Fruit fly (Drosophila melanogaster): Measurements from ENCODE around the gene Icmt.

Gene Icmt

DNA sequence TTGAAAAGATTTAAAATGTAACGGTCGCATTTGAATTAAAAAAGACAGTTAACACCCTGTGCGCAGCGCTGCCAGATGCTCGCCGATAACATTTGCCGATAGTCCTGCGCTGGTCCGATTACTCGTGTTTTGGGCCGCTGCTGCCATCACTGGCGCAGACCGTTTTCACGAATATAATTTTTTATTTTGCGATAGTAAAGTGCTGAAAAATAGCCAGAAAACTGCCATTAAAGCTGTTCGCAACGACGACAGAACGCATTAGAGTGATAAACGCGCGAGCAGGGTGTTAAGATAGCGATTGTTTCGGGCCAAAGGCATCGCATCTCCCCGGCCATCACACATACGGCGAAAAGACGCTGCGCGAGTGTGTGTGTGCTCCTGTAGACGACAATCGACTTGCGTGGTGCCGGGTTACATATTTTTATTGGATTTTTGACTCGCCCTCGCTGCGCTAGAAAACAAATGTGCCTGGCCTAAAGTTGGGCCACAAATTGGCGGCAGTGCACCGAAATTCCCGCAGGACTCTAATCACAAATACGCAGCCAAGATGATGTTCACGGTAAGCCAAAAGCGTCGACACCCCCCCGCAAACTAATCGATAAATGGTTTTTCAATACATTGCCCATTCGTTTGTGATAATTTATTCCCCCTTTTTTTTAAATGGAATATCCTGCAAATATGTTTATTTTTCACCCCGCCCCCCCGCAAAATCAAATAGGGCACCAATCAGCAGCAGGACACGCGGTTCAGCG lies 18.8 kb downstream of the Icmt start, which contains the start of gene Srrm1 (continued):
- TF ChIP-seq inv (GFP tag; IDR thresholded peaks at IDR 0.05; ENCODE audit: partially characterized antibody) = peak; percentile 92
- TF ChIP-seq Rfx (GFP tag; IDR thresholded peaks at IDR 0.05) = peak; percentile 66
- TF ChIP-seq fru (optimal IDR thresholded peaks at IDR 0.05) = no peak
- TF ChIP-seq gem (tag; optimal IDR thresholded peaks at IDR 0.05) = peak; percentile 25
- TF ChIP-seq cato (GFP tag; optimal IDR thresholded peaks at IDR 0.05; ENCODE audit: borderline replicate concordance) = no peak
- no peak for TF ChIP-seq Awh (GFP tag; IDR thresholded peaks at IDR 0.05)
- TF ChIP-seq Neu2 (GFP tag; optimal IDR thresholded peaks at IDR 0.05; ENCODE audit: borderline replicate concordance) = peak; percentile 33
- TF ChIP-seq CG6272 (GFP tag; IDR thresholded peaks at IDR 0.05) = peak; percentile 35
- no peak for TF ChIP-seq CG12299 (tag; optimal IDR thresholded peaks at IDR 0.05)
- no peak for TF ChIP-seq CG8388 (GFP tag; optimal IDR thresholded peaks at IDR 0.05)
- peak; percentile 79; the same call in 1 of the 2 replicates for TF ChIP-seq sna (GFP tag; IDR thresholded peaks at IDR 0.05; ENCODE audit: partially characterized antibody)
- TF ChIP-seq CG6254 (GFP tag; optimal IDR thresholded peaks at IDR 0.05) = peak; percentile 100
- TF ChIP-seq HLHmδ (GFP tag; optimal IDR thresholded peaks at IDR 0.05) = no peak
- TF ChIP-seq Oaz (GFP tag; IDR thresholded peaks at IDR 0.05) = no peak
- TF ChIP-seq CG43689 (GFP tag; IDR thresholded peaks at IDR 0.05) = no peak
- no peak for TF ChIP-seq CG2202 (tag; optimal IDR thresholded peaks at IDR 0.05)
- TF ChIP-seq CG14441 (GFP tag; IDR thresholded peaks at IDR 0.05) = peak; percentile 36; the same call in 1 of the 2 replicates
- no peak for TF ChIP-seq lov (optimal IDR thresholded peaks at IDR 0.05)
- TF ChIP-seq lov (GFP tag; IDR thresholded peaks at IDR 0.05) = no peak
- no peak for TF ChIP-seq Sox100B (GFP tag; optimal IDR thresholded peaks at IDR 0.05)
- TF ChIP-seq CG18011 (GFP tag; optimal IDR thresholded peaks at IDR 0.05) = no peak
- peak; percentile 51; the same call in 2 of the 3 replicates for TF ChIP-seq CG11560 (tag; IDR thresholded peaks at IDR 0.05)
- TF ChIP-seq tna (GFP tag; IDR thresholded peaks at IDR 0.05; ENCODE audit: partially characterized antibody) = peak; percentile 85
- TF ChIP-seq sug (tag; optimal IDR thresholded peaks at IDR 0.05) = peak; percentile 83
- no peak for TF ChIP-seq odd (GFP tag; optimal IDR thresholded peaks at IDR 0.05)
- no peak for TF ChIP-seq CG10462 (GFP tag; optimal IDR thresholded peaks at IDR 0.05)
- no peak for TF ChIP-seq kni (GFP tag; optimal IDR thresholded peaks at IDR 0.05)
- peak; percentile 79 for TF ChIP-seq E2f2 (GFP tag; IDR thresholded peaks at IDR 0.05)
- 0 out of 3 replicates have a peak, but pooled peaks have one; percentile 16 for TF ChIP-seq dysf (GFP tag; IDR thresholded peaks at IDR 0.05)
- TF ChIP-seq CG1603 (tag; optimal IDR thresholded peaks at IDR 0.05) = peak; percentile 69
- TF ChIP-seq CG4328 (GFP tag; optimal IDR thresholded peaks at IDR 0.05) = no peak
- peak; percentile 45 for TF ChIP-seq CG30020 (tag; optimal IDR thresholded peaks at IDR 0.05)
- TF ChIP-seq gt (GFP tag; IDR thresholded peaks at IDR 0.05) = no peak
- no peak for TF ChIP-seq Nf-YB (GFP tag; optimal IDR thresholded peaks at IDR 0.05)
- TF ChIP-seq CG3726 (GFP tag; IDR thresholded peaks at IDR 0.05) = no peak
- TF ChIP-seq Side (GFP tag; optimal IDR thresholded peaks at IDR 0.05) = peak; percentile 41
- no peak for TF ChIP-seq Lim3 (GFP tag; IDR thresholded peaks at IDR 0.05)
- TF ChIP-seq CG13287 (GFP tag; IDR thresholded peaks at IDR 0.05; ENCODE audit: partially characterized antibody) = peak; percentile 93
- TF ChIP-seq Trl (optimal IDR thresholded peaks at IDR 0.05) = no peak
- TF ChIP-seq Trl (GFP tag; optimal IDR thresholded peaks at IDR 0.05) = peak; percentile 52
- TF ChIP-seq kay (GFP tag; optimal IDR thresholded peaks at IDR 0.05) = no peak
- TF ChIP-seq gsb-n (tag; optimal IDR thresholded peaks at IDR 0.05) = no peak
- no peak for TF ChIP-seq wek (GFP tag; optimal IDR thresholded peaks at IDR 0.05)
- peak; percentile 52 for TF ChIP-seq Hsf (GFP tag; optimal IDR thresholded peaks at IDR 0.05)
- peak; percentile 61 for TF ChIP-seq row (GFP tag; IDR thresholded peaks at IDR 0.05)
- TF ChIP-seq CG32767 (GFP tag; IDR thresholded peaks at IDR 0.05) = 0 out of 2 replicates have a peak, but pooled peaks have one; percentile 9
- peak; percentile 31 for TF ChIP-seq CG7987 (GFP tag; optimal IDR thresholded peaks at IDR 0.05)
- TF ChIP-seq CG17912 (GFP tag; optimal IDR thresholded peaks at IDR 0.05) = no peak
- no peak for TF ChIP-seq dmrt99B (tag; optimal IDR thresholded peaks at IDR 0.05)
- no peak for TF ChIP-seq CG7745 (tag; optimal IDR thresholded peaks at IDR 0.05)

All from whole organism, embryonic.